Fruit fly (Drosophila melanogaster) whole organism, wandering third instar larva: ENCODE measurements around the gene RfC3.

Source experiments
- GATAd ChIP-seq: sonication (Bioruptor generic); optimal IDR thresholded peaks from 2 replicates; lab custom pipeline; 2016; ENCODE audit warnings: missing biosample characterization, missing genetic modification characterization
- sv ChIP-seq: fragments of 200-800 bp; sonication (Bioruptor generic); optimal IDR thresholded peaks from 3 replicates; lab custom pipeline; 2016; ENCODE audit warnings: missing biosample characterization, missing genetic modification characterization
- usp ChIP-seq: fragments of >200 bp; optimal IDR thresholded peaks from 2 replicates; lab custom pipeline; 2017; ENCODE audit warnings: missing biosample characterization, missing genetic modification characterization

DNA sequence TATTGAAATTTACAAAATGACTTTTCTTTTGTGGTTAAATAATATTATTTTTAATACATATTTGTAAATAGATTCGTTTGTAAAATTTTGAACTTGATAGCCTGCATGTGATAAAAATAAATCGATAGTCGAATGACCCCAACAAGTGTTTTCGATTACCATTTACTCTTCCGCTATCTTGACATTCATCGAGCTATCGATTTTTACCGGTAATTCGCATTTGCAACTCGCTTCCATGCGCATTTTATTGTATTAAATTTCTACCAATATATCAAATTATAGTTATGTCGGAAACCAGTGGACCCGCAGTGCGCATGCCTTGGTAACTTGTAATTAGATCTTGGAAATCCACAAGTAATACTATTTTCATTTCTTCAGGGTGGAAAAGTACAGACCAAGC is at the start of gene RfC3:
- TF ChIP-seq sv (GFP tag; lab: Kevin White, UChicago) (no peak), GATAd (GFP tag; lab: Kevin White, UChicago) (no peak), usp (GFP tag; lab: Kevin White, UChicago) (no peak)
